Worm (Caenorhabditis elegans) whole organism, late embryonic: ENCODE data around the gene ZC239.22.

Source experiments
- C38D4.7 ChIP-seq: fragments of 200-800 bp; sonication (Bioruptor generic); optimal IDR thresholded peaks from 2 replicates; lab custom pipeline; 2018; ENCODE audit warnings: mild to moderate bottlenecking, missing genetic modification characterization, moderate library complexity, missing compliant biosample characterization
- ceh-14 ChIP-seq: sonication (generic microtip); optimal IDR thresholded peaks from 2 replicates; lab custom pipeline; 2016; ENCODE audit warnings: missing genotype, missing genetic modification characterization, missing compliant biosample characterization
- ceh-19 ChIP-seq: fragments of 200-800 bp; sonication (Bioruptor generic); optimal IDR thresholded peaks from 2 replicates; lab custom pipeline; 2018; ENCODE audit warnings: mild to moderate bottlenecking, missing genetic modification characterization, missing compliant biosample characterization
- ceh-24 ChIP-seq: sonication (generic microtip); optimal IDR thresholded peaks from 2 replicates; lab custom pipeline; 2016; ENCODE audit warnings: mild to moderate bottlenecking, missing genetic modification characterization, missing compliant biosample characterization
- ceh-31 ChIP-seq: sonication (generic microtip); optimal IDR thresholded peaks from 2 replicates; lab custom pipeline; 2016; ENCODE audit warnings: missing genetic modification characterization, missing compliant biosample characterization
- ceh-34 ChIP-seq: sonication (generic microtip); optimal IDR thresholded peaks from 2 replicates; lab custom pipeline; 2016; ENCODE audit warnings: mild to moderate bottlenecking, missing genetic modification characterization, missing compliant biosample characterization
- ceh-45 ChIP-seq: fragments of 200-800 bp; sonication (Bioruptor generic); IDR thresholded peaks from 2 replicates; pipeline ENCODE4 v1.3.6; 2022; ENCODE audit warnings: missing genetic modification reagents, missing genetic modification characterization, missing compliant biosample characterization
- ceh-6 ChIP-seq: fragments of 200-800 bp; sonication (Bioruptor generic); optimal IDR thresholded peaks from 2 replicates; lab custom pipeline; 2018; ENCODE audit warnings: mild to moderate bottlenecking, missing genetic modification characterization, missing compliant biosample characterization
- che-1 ChIP-seq: sonication (generic microtip); optimal IDR thresholded peaks from 2 replicates; lab custom pipeline; 2016; ENCODE audit warnings: mild to moderate bottlenecking, missing genetic modification characterization, missing compliant biosample characterization
- elt-2 ChIP-seq: sonication (generic microtip); optimal IDR thresholded peaks from 2 replicates; lab custom pipeline; 2016; ENCODE audit warnings: missing genetic modification reagents, missing genetic modification characterization, missing compliant biosample characterization
- elt-4 ChIP-seq: sonication (generic microtip); optimal IDR thresholded peaks from 2 replicates; lab custom pipeline; 2016; ENCODE audit warnings: missing genetic modification characterization, missing compliant biosample characterization
- ets-4 ChIP-seq: sonication (generic microtip); optimal IDR thresholded peaks from 2 replicates; lab custom pipeline; 2016; ENCODE audit warnings: missing genetic modification characterization, missing compliant biosample characterization
- eyg-1 ChIP-seq: sonication (generic microtip); optimal IDR thresholded peaks from 2 replicates; lab custom pipeline; 2016; ENCODE audit warnings: missing genotype, missing genetic modification characterization, missing compliant biosample characterization
- gmeb-2 ChIP-seq: sonication (generic microtip); optimal IDR thresholded peaks from 2 replicates; lab custom pipeline; 2016; ENCODE audit warnings: missing genetic modification characterization, inconsistent platforms, missing compliant biosample characterization
- hlh-15 ChIP-seq: sonication (generic microtip); optimal IDR thresholded peaks from 2 replicates; lab custom pipeline; 2016; ENCODE audit warnings: missing genetic modification characterization, missing compliant biosample characterization
- hlh-6 ChIP-seq: sonication (generic microtip); optimal IDR thresholded peaks from 2 replicates; lab custom pipeline; 2016; ENCODE audit warnings: missing genotype, missing genetic modification characterization, missing compliant biosample characterization
- hlh-8 ChIP-seq: sonication (generic microtip); optimal IDR thresholded peaks from 2 replicates; lab custom pipeline; 2016; ENCODE audit warnings: missing genotype, missing genetic modification characterization, missing compliant biosample characterization
- lin-11 ChIP-seq: fragments of 200-800 bp; sonication (Bioruptor generic); optimal IDR thresholded peaks from 2 replicates; lab custom pipeline; 2018; ENCODE audit warnings: mild to moderate bottlenecking, missing genetic modification characterization, missing compliant biosample characterization
- madf-2 ChIP-seq: sonication (generic microtip); optimal IDR thresholded peaks from 2 replicates; lab custom pipeline; 2017; ENCODE audit warnings: missing genetic modification characterization, missing compliant biosample characterization
- nhr-11 ChIP-seq: fragments of 150-350 bp; optimal IDR thresholded peaks from 2 replicates; lab custom pipeline; 2014; ENCODE audit warnings: missing biosample characterization, missing genetic modification characterization
- npax-4 ChIP-seq: sonication (generic microtip); optimal IDR thresholded peaks from 2 replicates; lab custom pipeline; 2016; ENCODE audit warnings: missing genetic modification characterization, missing compliant biosample characterization
- odd-2 ChIP-seq: sonication (generic microtip); optimal IDR thresholded peaks from 2 replicates; lab custom pipeline; 2017; ENCODE audit warnings: antibody characterized with exemption, mild to moderate bottlenecking, missing genetic modification characterization, missing compliant biosample characterization
- pag-3 ChIP-seq: sonication (generic microtip); optimal IDR thresholded peaks from 2 replicates; lab custom pipeline; 2016; ENCODE audit warnings: missing compliant biosample characterization, missing genetic modification characterization, borderline replicate concordance
- pat-9 ChIP-seq: fragments of 200-800 bp; sonication (Bioruptor generic); optimal IDR thresholded peaks from 2 replicates; lab custom pipeline; 2018; ENCODE audit warnings: mild to moderate bottlenecking, missing genetic modification characterization, moderate library complexity, missing compliant biosample characterization
- pax-1 ChIP-seq: fragments of 150-350 bp; optimal IDR thresholded peaks from 2 replicates; lab custom pipeline; 2014; ENCODE audit warnings: missing biosample characterization, missing genetic modification characterization
- pha-2 ChIP-seq: sonication (generic microtip); optimal IDR thresholded peaks from 2 replicates; lab custom pipeline; 2017; ENCODE audit warnings: mild to moderate bottlenecking, missing genetic modification characterization, missing compliant biosample characterization
- pha-4 ChIP-seq: fragments of 150-350 bp; optimal IDR thresholded peaks from 2 replicates; lab custom pipeline; 2018; ENCODE audit warnings: missing biosample characterization, missing genetic modification reagents, missing genetic modification characterization
- pqm-1 ChIP-seq: sonication (generic microtip); optimal IDR thresholded peaks from 2 replicates; lab custom pipeline; 2016; ENCODE audit warnings: missing genetic modification characterization, missing compliant biosample characterization
- sox-2 ChIP-seq: fragments of 200-800 bp; sonication (Bioruptor generic); IDR thresholded peaks from 2 replicates; pipeline ENCODE4 v1.3.6; 2022; ENCODE audit warnings: missing genetic modification reagents, missing genetic modification characterization, missing compliant biosample characterization
- tbx-2 ChIP-seq: sonication (generic microtip); optimal IDR thresholded peaks from 2 replicates; lab custom pipeline; 2016; ENCODE audit warnings: missing genetic modification characterization, missing compliant biosample characterization
- tbx-7 ChIP-seq: sonication (generic microtip); optimal IDR thresholded peaks from 2 replicates; lab custom pipeline; 2016; ENCODE audit warnings: missing genotype, missing genetic modification characterization, missing compliant biosample characterization
- ttx-3 ChIP-seq: sonication (generic microtip); optimal IDR thresholded peaks from 2 replicates; lab custom pipeline; 2016; ENCODE audit warnings: missing genetic modification reagents, missing genetic modification characterization, missing compliant biosample characterization
- unc-3 ChIP-seq, 2 experiments: fragments of 200-800 bp in 1 of 2; sonication (Bioruptor generic) in 1 of 2; sonication (generic microtip) in 1 of 2; conservative IDR thresholded peaks in 1 of 2; optimal IDR thresholded peaks in 1 of 2; 2 replicates each; pipeline versions ENCODE4 v1.3.6 to Lab custom; 2016 to 2022; ENCODE audit warnings: missing compliant biosample characterization in 2 of 2, missing genetic modification characterization in 2 of 2, missing genetic modification reagents in 1 of 2
- unc-42 ChIP-seq: sonication (generic microtip); optimal IDR thresholded peaks from 2 replicates; lab custom pipeline; 2016; ENCODE audit warnings: missing genotype, missing genetic modification characterization, missing compliant biosample characterization
- unc-55 ChIP-seq: sonication (generic microtip); optimal IDR thresholded peaks from 2 replicates; lab custom pipeline; 2017; ENCODE audit warnings: missing biosample characterization, missing genetic modification reagents, missing genetic modification characterization
- unc-86 ChIP-seq: sonication (generic microtip); optimal IDR thresholded peaks from 2 replicates; lab custom pipeline; 2016; ENCODE audit warnings: missing genetic modification characterization, missing compliant biosample characterization
- zip-5 ChIP-seq: sonication (generic microtip); optimal IDR thresholded peaks from 2 replicates; lab custom pipeline; 2016; ENCODE audit warnings: missing genetic modification characterization, missing compliant biosample characterization

Gene ZC239.22

DNA sequence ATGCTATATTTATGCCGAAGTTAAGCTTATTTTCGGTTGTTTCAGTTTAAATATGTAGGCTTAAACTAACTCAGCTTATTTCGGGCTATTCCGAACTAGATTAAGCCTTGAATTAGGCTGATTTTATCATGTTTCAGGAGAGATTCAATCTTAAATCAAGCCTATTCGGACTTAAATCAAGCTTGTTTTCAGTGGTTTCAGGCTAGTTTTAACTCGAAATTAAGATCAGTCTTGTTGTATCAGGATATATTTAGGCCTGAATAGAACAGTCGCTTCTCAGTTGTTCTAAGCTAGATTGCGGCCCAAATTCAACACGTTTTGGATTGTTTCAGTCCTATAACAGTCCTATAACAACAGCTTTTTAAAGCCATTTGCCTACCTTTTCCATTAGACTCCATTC is 31.2 kb upstream of the ZC239.22 start:
- TF ChIP-seq ceh-31 (tag; lab: Kevin White, UChicago) (no peak), elt-4 (tag; lab: Kevin White, UChicago) (no peak), tbx-7 (tag; lab: Kevin White, UChicago) (no peak), ceh-45 (GFP tag; lab: Robert Waterston, UW) (no peak), ceh-19 (GFP tag; lab: Kevin White, UChicago) (no peak), ttx-3 (tag; lab: Kevin White, UChicago) (no peak), hlh-15 (tag; lab: Kevin White, UChicago) (no peak), pha-4 (tag; lab: Kevin White, UChicago) (no peak), pha-2 (no peak), ets-4 (no peak), hlh-6 (tag; lab: Kevin White, UChicago) (no peak), zip-5 (no peak), che-1 (tag; lab: Kevin White, UChicago) (no peak), madf-2 (tag; lab: Kevin White, UChicago) (no peak), pag-3 (no peak), npax-4 (tag; lab: Kevin White, UChicago) (no peak)

DNA sequence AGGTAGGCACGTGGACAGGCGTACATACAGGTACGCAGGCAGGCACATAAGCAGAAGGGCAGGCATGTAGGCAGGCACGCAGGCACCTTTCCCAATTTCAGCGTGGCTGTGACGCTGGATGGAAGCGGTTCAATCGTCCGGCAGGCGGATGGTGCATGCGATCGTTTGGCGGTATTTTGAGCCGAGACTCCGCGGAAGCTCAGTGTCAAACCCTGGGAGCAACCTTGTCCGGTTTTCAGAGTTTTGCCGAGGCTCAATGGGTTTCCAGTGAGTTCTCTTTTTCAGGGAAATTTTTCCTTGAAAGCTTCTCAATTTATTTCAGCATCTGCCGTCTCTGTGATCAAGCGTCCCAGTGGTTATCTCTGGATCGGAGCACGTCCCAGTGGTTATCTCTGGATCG is 29.6 kb upstream of the ZC239.22 start:
- TF ChIP-seq unc-3 (GFP tag; conservative IDR thresholded peaks at IDR 0.05; lab: Robert Waterston, UW) (no peak), unc-3 (tag; optimal IDR thresholded peaks at IDR 0.05; lab: Kevin White, UChicago) (no peak), pha-2 (no peak), unc-42 (tag; lab: Kevin White, UChicago) (no peak), unc-55 (GFP tag; lab: Kevin White, UChicago) (no peak), ceh-6 (GFP tag; lab: Kevin White, UChicago) (no peak), ceh-34 (no peak), pax-1 (tag; lab: Kevin White, UChicago) (no peak), zip-5 (no peak), tbx-2 (tag; lab: Kevin White, UChicago) (no peak), che-1 (tag; lab: Kevin White, UChicago) (no peak), ceh-24 (tag; lab: Kevin White, UChicago) (no peak), lin-11 (tag; lab: Kevin White, UChicago) (no peak), sox-2 (no peak), pat-9 (tag; lab: Kevin White, UChicago) (no peak), pqm-1 (no peak), C38D4.7 (no peak), odd-2 (no peak), hlh-8 (tag; lab: Kevin White, UChicago) (no peak), unc-86 (tag; lab: Kevin White, UChicago) (no peak), elt-2 (tag; lab: Kevin White, UChicago) (no peak)

DNA sequence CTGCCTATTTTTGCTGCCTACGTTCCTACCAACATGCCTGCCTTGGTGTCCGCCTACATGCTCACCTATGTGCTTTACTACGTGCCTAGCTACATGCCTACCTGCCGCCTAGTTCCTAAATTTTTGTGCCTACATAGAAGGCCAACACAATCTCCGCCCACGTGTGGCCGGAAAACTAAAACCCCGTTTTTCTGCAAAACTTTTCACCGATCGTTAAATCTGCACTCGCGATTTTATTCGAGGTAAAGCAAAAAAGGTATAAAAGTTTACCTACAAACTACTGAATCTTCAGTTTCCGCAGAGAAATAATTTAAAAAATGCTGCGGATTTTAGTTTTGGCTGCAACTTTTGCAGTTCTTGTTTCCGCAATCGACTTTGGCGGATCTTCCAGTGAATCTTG is 28.8 kb upstream of the ZC239.22 start, which contains the start of gene clec-124:
Gene clec-124 (plus strand): TSS at position 301 of the 400 bp plus-strand sequence.
- TF ChIP-seq pha-2 (no peak), nhr-11 (no peak), ceh-14 (tag; lab: Kevin White, UChicago) (no peak), zip-5 (no peak), ets-4 (no peak), ceh-34 (no peak), ceh-45 (GFP tag; lab: Robert Waterston, UW) (no peak), ceh-24 (tag; lab: Kevin White, UChicago) (no peak), gmeb-2 (no peak), eyg-1 (tag; lab: Kevin White, UChicago) (no peak), odd-2 (no peak), ceh-31 (tag; lab: Kevin White, UChicago) (no peak)
